Worm (Caenorhabditis elegans): ENCODE results near the gene D1005.6.

DNA sequence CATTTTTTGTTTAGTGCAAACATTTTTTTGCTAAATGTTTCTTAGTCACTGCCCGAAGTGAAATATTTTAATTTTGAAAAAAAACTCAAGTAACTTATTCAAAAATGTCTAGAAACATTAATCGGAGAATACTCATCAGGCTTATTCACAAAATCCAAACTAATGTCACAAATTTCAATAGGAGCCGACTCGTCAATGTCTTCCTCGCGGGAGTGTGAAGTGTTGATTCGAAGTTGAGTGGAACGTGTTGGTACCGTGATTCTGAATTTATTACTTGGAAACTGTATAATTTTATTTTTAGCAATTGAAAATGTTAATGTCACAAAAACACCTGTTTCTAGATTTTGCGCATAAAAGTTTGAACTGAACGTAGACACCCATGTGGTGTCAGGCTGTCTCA lies 25.0 kb upstream of the D1005.6 start:
- TF ChIP-seq jun-1 (tag; optimal IDR thresholded peaks at IDR 0.05) (no peak), mdl-1 (tag; optimal IDR thresholded peaks at IDR 0.05) (no peak), unc-62 (GFP tag; optimal IDR thresholded peaks at IDR 0.05) (no peak), lin-39 (tag; optimal IDR thresholded peaks at IDR 0.05) (no peak), skn-1 (tag; optimal IDR thresholded peaks at IDR 0.05) (no peak), nhr-11 (tag; optimal IDR thresholded peaks at IDR 0.05) (no peak), nhr-43 (tag; optimal IDR thresholded peaks at IDR 0.05; ENCODE audit: poor library complexity, severe bottlenecking) (no peak), nhr-28 (tag; optimal IDR thresholded peaks at IDR 0.05) (no peak)
